Fruit fly (Drosophila melanogaster) whole organism, embryonic: ENCODE results near the gene Rpt4.
A peak's percentile ranks its signal among the peaks of the same experiment; 100 is the strongest.

Experiments used
- CG10462 ChIP-seq: fragments of 200-800 bp; sonication (Bioruptor generic); optimal IDR thresholded peaks from 2 replicates; lab custom pipeline; 2016; ENCODE audit warnings: missing biosample characterization, missing genetic modification characterization
- CG11247 ChIP-seq: fragments of 200-800 bp; sonication (Bioruptor generic); IDR thresholded peaks from 2 replicates; pipeline ENCODE4 v1.3.6; 2022; ENCODE audit warnings: missing biosample characterization, missing genetic modification characterization
- CG12219 ChIP-seq: fragments of 200-800 bp; sonication (Bioruptor generic); optimal IDR thresholded peaks from 3 replicates; lab custom pipeline; 2018; ENCODE audit warnings: missing biosample characterization, mild to moderate bottlenecking, missing genetic modification characterization
- CG12769 ChIP-seq: fragments of 200-800 bp; sonication (Bioruptor generic); optimal IDR thresholded peaks from 2 replicates; lab custom pipeline; 2019; ENCODE audit warnings: missing biosample characterization, mild to moderate bottlenecking, missing genetic modification characterization, moderate library complexity
- CG12942 ChIP-seq: fragments of 200-800 bp; sonication (Bioruptor generic); optimal IDR thresholded peaks from 3 replicates; lab custom pipeline; 2016; ENCODE audit warnings: missing biosample characterization, missing genetic modification characterization
- CG13123 ChIP-seq: fragments of 200-800 bp; sonication (Bioruptor generic); optimal IDR thresholded peaks from 2 replicates; lab custom pipeline; 2016; ENCODE audit warnings: missing biosample characterization, missing genetic modification characterization
- CG15269 ChIP-seq: fragments of 200-800 bp; sonication (Bioruptor generic); optimal IDR thresholded peaks from 2 replicates; lab custom pipeline; 2018; ENCODE audit warnings: missing biosample characterization, mild to moderate bottlenecking, missing genetic modification characterization, moderate library complexity
- CG17829 ChIP-seq: fragments of 200-800 bp; optimal IDR thresholded peaks from 2 replicates; lab custom pipeline; 2019; ENCODE audit warnings: missing biosample characterization, mild to moderate bottlenecking, missing genetic modification characterization, moderate library complexity
- CG18619 ChIP-seq: fragments of 200-800 bp; sonication (Bioruptor generic); optimal IDR thresholded peaks from 3 replicates; lab custom pipeline; 2017; ENCODE audit warnings: missing biosample characterization, mild to moderate bottlenecking, missing genetic modification characterization
- CG2116 ChIP-seq: fragments of 200-800 bp; sonication (Bioruptor generic); optimal IDR thresholded peaks from 3 replicates; lab custom pipeline; 2018; ENCODE audit warnings: missing biosample characterization, mild to moderate bottlenecking, missing genetic modification characterization
- CG2875 ChIP-seq: fragments of 200-800 bp; sonication (Bioruptor generic); optimal IDR thresholded peaks from 2 replicates; lab custom pipeline; 2017; ENCODE audit warnings: missing biosample characterization, mild to moderate bottlenecking, missing genetic modification characterization, missing genetic modification reagents
- CG32532 ChIP-seq: fragments of 200-800 bp; sonication (Bioruptor generic); IDR thresholded peaks from 2 replicates; pipeline ENCODE4 v1.3.6; 2022; ENCODE audit warnings: missing biosample characterization, missing genetic modification characterization
- CG34376 ChIP-seq: fragments of 200-800 bp; sonication (Bioruptor generic); optimal IDR thresholded peaks from 2 replicates; lab custom pipeline; 2018; ENCODE audit warnings: missing biosample characterization, mild to moderate bottlenecking, missing genetic modification characterization
- CG4617 ChIP-seq: fragments of 200-800 bp; sonication (Bioruptor generic); optimal IDR thresholded peaks from 3 replicates; lab custom pipeline; 2016; ENCODE audit warnings: missing biosample characterization, missing genetic modification characterization, borderline replicate concordance
- CG8290 ChIP-seq, 3 experiments: fragments of 200-800 bp; sonication (Bioruptor generic); optimal IDR thresholded peaks; 2 replicates each; lab custom pipeline; 2016 to 2019; ENCODE audit warnings: missing biosample characterization in 3 of 3, missing genetic modification characterization in 3 of 3, mild to moderate bottlenecking in 2 of 3, moderate library complexity in 1 of 3
- CG8478 ChIP-seq: fragments of >200 bp; optimal IDR thresholded peaks from 2 replicates; lab custom pipeline; 2018
- CG9817 ChIP-seq: fragments of 200-800 bp; sonication (Bioruptor generic); optimal IDR thresholded peaks from 2 replicates; lab custom pipeline; 2018; ENCODE audit warnings: missing biosample characterization, mild to moderate bottlenecking, missing genetic modification characterization, moderate library complexity
- D19B ChIP-seq: fragments of 200-800 bp; sonication (Bioruptor generic); optimal IDR thresholded peaks from 2 replicates; lab custom pipeline; 2017; ENCODE audit warnings: missing biosample characterization, mild to moderate bottlenecking, missing genetic modification characterization
- E2f2 ChIP-seq: fragments of 200-800 bp; sonication (Bioruptor generic); IDR thresholded peaks from 2 replicates; pipeline ENCODE4 v1.3.6; 2022; ENCODE audit warnings: missing biosample characterization, missing genetic modification characterization
- ERR ChIP-seq: fragments of 200-800 bp; sonication (Bioruptor generic); optimal IDR thresholded peaks from 2 replicates; lab custom pipeline; 2016; ENCODE audit warnings: missing biosample characterization, missing genetic modification characterization
- HLHmδ ChIP-seq: fragments of 200-800 bp; sonication (Bioruptor generic); optimal IDR thresholded peaks from 2 replicates; lab custom pipeline; 2018; ENCODE audit warnings: missing biosample characterization, mild to moderate bottlenecking, missing genetic modification characterization, moderate library complexity
- HmgZ ChIP-seq: fragments of 200-800 bp; sonication (Bioruptor generic); optimal IDR thresholded peaks from 2 replicates; lab custom pipeline; 2018; ENCODE audit warnings: missing biosample characterization, mild to moderate bottlenecking, missing genetic modification characterization
- Hmx ChIP-seq: fragments of 200-800 bp; sonication (Bioruptor generic); optimal IDR thresholded peaks from 2 replicates; lab custom pipeline; 2016; ENCODE audit warnings: missing biosample characterization, missing genetic modification characterization
- Jarid2 ChIP-seq: fragments of 200-800 bp; sonication (Bioruptor generic); optimal IDR thresholded peaks from 3 replicates; lab custom pipeline; 2017; ENCODE audit warnings: mild to moderate bottlenecking, missing biosample characterization, missing genetic modification reagents, missing genetic modification characterization
- Med ChIP-seq: fragments of 200-800 bp; sonication (Bioruptor generic); peaks from one replicate; lab custom pipeline; 2016; ENCODE audit warnings: missing biosample characterization, missing genetic modification characterization, mild to moderate bottlenecking, inconsistent platforms, moderate library complexity
- Meics ChIP-seq: fragments of 200-800 bp; sonication (Bioruptor generic); optimal IDR thresholded peaks from 2 replicates; lab custom pipeline; 2017; ENCODE audit warnings: missing biosample characterization, mild to moderate bottlenecking, missing genetic modification characterization
- NC2β ChIP-seq: fragments of 200-800 bp; sonication (Bioruptor generic); optimal IDR thresholded peaks from 2 replicates; lab custom pipeline; 2016; ENCODE audit warnings: missing biosample characterization, missing genetic modification characterization
- amos ChIP-seq: fragments of 200-800 bp; sonication (Bioruptor generic); IDR thresholded peaks from 2 replicates; pipeline ENCODE4 v1.3.6; 2022; ENCODE audit warnings: missing biosample characterization, missing genetic modification characterization; ENCODE audit not compliant: partially characterized antibody
- bbx ChIP-seq: fragments of 200-800 bp; sonication (Bioruptor generic); IDR thresholded peaks from 2 replicates; pipeline ENCODE4 v1.3.6; 2022; ENCODE audit warnings: missing biosample characterization, missing genetic modification characterization; ENCODE audit not compliant: partially characterized antibody
- br ChIP-seq: fragments of >200 bp; optimal IDR thresholded peaks from 2 replicates; lab custom pipeline; 2017
- cato ChIP-seq: fragments of 200-800 bp; sonication (Bioruptor generic); optimal IDR thresholded peaks from 2 replicates; lab custom pipeline; 2016; ENCODE audit warnings: missing biosample characterization, missing genetic modification characterization, borderline replicate concordance
- chm ChIP-seq: fragments of 200-800 bp; sonication (Bioruptor generic); IDR thresholded peaks from 2 replicates; pipeline ENCODE4 v1.3.6; 2022; ENCODE audit warnings: missing biosample characterization, missing genetic modification characterization
- crc ChIP-seq: fragments of 200-800 bp; sonication (Bioruptor generic); optimal IDR thresholded peaks from 2 replicates; lab custom pipeline; 2016; ENCODE audit warnings: missing biosample characterization, missing genetic modification characterization
- croc ChIP-seq: fragments of 200-800 bp; sonication (Bioruptor generic); conservative IDR thresholded peaks from 3 replicates; pipeline ENCODE4 v1.3.6; 2022; ENCODE audit warnings: missing biosample characterization, missing genetic modification characterization
- da ChIP-seq: fragments of 200-800 bp; sonication (Bioruptor generic); optimal IDR thresholded peaks from 2 replicates; lab custom pipeline; 2016; ENCODE audit warnings: missing biosample characterization, missing genetic modification characterization
- ems ChIP-seq: fragments of 200-800 bp; sonication (Bioruptor generic); optimal IDR thresholded peaks from 3 replicates; lab custom pipeline; 2016; ENCODE audit warnings: missing biosample characterization, missing genetic modification characterization
- fd102C ChIP-seq: fragments of 200-800 bp; sonication (Bioruptor generic); optimal IDR thresholded peaks from 2 replicates; lab custom pipeline; 2018; ENCODE audit warnings: missing biosample characterization, mild to moderate bottlenecking, missing genetic modification characterization, moderate library complexity
- fd96Cb ChIP-seq: fragments of 200-800 bp; sonication (Bioruptor generic); optimal IDR thresholded peaks from 2 replicates; lab custom pipeline; 2018; ENCODE audit warnings: missing biosample characterization, mild to moderate bottlenecking, missing genetic modification characterization, moderate library complexity
- gt ChIP-seq: fragments of 200-800 bp; sonication (Bioruptor generic); IDR thresholded peaks from 2 replicates; pipeline ENCODE4 v1.3.6; 2022; ENCODE audit warnings: missing biosample characterization, missing genetic modification characterization
- ham ChIP-seq: fragments of 200-800 bp; sonication (Bioruptor generic); IDR thresholded peaks from 2 replicates; pipeline ENCODE4 v1.3.6; 2022; ENCODE audit warnings: missing biosample characterization, missing genetic modification characterization
- jing ChIP-seq: fragments of 200-800 bp; sonication (Bioruptor generic); optimal IDR thresholded peaks from 2 replicates; lab custom pipeline; 2018; ENCODE audit warnings: missing biosample characterization, mild to moderate bottlenecking, missing genetic modification characterization
- kah ChIP-seq: fragments of 200-800 bp; sonication (Bioruptor generic); optimal IDR thresholded peaks from 2 replicates; lab custom pipeline; 2018; ENCODE audit warnings: missing biosample characterization, mild to moderate bottlenecking, missing genetic modification characterization
- lab ChIP-seq: fragments of 200-800 bp; sonication (Bioruptor generic); optimal IDR thresholded peaks from 3 replicates; lab custom pipeline; 2017; ENCODE audit warnings: missing biosample characterization, missing genetic modification characterization, mild to moderate bottlenecking, moderate library complexity, missing genetic modification reagents
- nerfin-1 ChIP-seq: fragments of 200-800 bp; sonication (Bioruptor generic); optimal IDR thresholded peaks from 3 replicates; lab custom pipeline; 2019; ENCODE audit warnings: missing biosample characterization, mild to moderate bottlenecking, missing genetic modification characterization, moderate library complexity
- otp ChIP-seq: fragments of 200-800 bp; sonication (Bioruptor generic); IDR thresholded peaks from 3 replicates; pipeline ENCODE4, ENCODE4 v1.3.6; 2022; ENCODE audit warnings: missing biosample characterization, missing genetic modification characterization
- sens-2 ChIP-seq: fragments of 200-800 bp; sonication (Bioruptor generic); IDR thresholded peaks from 2 replicates; pipeline ENCODE4 v1.3.6; 2022; ENCODE audit warnings: missing biosample characterization, missing genetic modification characterization
- sob ChIP-seq: fragments of 200-800 bp; sonication (Bioruptor generic); IDR thresholded peaks from 2 replicates; pipeline ENCODE4 v1.3.6; 2022; ENCODE audit warnings: missing biosample characterization, missing genetic modification characterization
- tup ChIP-seq: fragments of 200-800 bp; sonication (Bioruptor generic); optimal IDR thresholded peaks from 2 replicates; lab custom pipeline; 2016; ENCODE audit warnings: missing biosample characterization, mild to moderate bottlenecking, missing genetic modification characterization, moderate library complexity
- wdn ChIP-seq: fragments of 200-800 bp; sonication (Bioruptor generic); IDR thresholded peaks from 2 replicates; pipeline ENCODE4 v1.3.6; 2022; ENCODE audit warnings: missing biosample characterization, missing genetic modification characterization
- zen ChIP-seq: fragments of 200-800 bp; sonication (Bioruptor generic); optimal IDR thresholded peaks from 3 replicates; lab custom pipeline; 2018; ENCODE audit warnings: missing biosample characterization, mild to moderate bottlenecking, missing genetic modification characterization, moderate library complexity
- zfh2 ChIP-seq: fragments of 200-800 bp; sonication (Bioruptor generic); optimal IDR thresholded peaks from 2 replicates; lab custom pipeline; 2016; ENCODE audit warnings: missing biosample characterization, missing genetic modification characterization

The Rpt4 gene

dm6 chrX:6287842-6288241, 3.2 kb downstream of the Rpt4 start, which contains the start of the genes Top3beta and wuho (continued):
- TF ChIP-seq CG18619 (GFP tag; lab: Kevin White, UChicago) = no peak
- peak; percentile 48 for TF ChIP-seq ERR
- TF ChIP-seq D19B (GFP tag; lab: Kevin White, UChicago) = no peak
- TF ChIP-seq kah = peak; percentile 13
- no peak for TF ChIP-seq CG12942 (GFP tag; lab: Kevin White, UChicago)
- TF ChIP-seq CG17829 = peak; percentile 69
- TF ChIP-seq sens-2 (GFP tag; lab: Robert Waterston, UW) = no peak
- no peak for TF ChIP-seq otp (GFP tag; lab: Robert Waterston, UW)
- TF ChIP-seq fd96Cb = no peak
- peak; percentile 86 for TF ChIP-seq CG2116 (GFP tag; lab: Kevin White, UChicago)
- TF ChIP-seq zfh2 = peak; percentile 28
- no peak for TF ChIP-seq wdn (GFP tag; lab: Robert Waterston, UW)
- no peak for TF ChIP-seq br (lab: Kevin White, UChicago)
- no peak for TF ChIP-seq CG2875 (GFP tag; lab: Kevin White, UChicago)
- TF ChIP-seq CG11247 (GFP tag; lab: Robert Waterston, UW) = no peak
- TF ChIP-seq CG4617 (GFP tag; lab: Kevin White, UChicago) = peak; percentile 97
- no peak for TF ChIP-seq croc
- peak; percentile 65; the same call in 1 of the 2 replicates for TF ChIP-seq sob (GFP tag; lab: Robert Waterston, UW)
- no peak for TF ChIP-seq CG12219 (GFP tag; lab: Kevin White, UChicago)
- peak; percentile 75 for TF ChIP-seq amos (GFP tag; lab: Robert Waterston, UW)
- TF ChIP-seq tup (GFP tag; lab: Kevin White, UChicago) = no peak
- no peak for TF ChIP-seq CG13123 (GFP tag; lab: Kevin White, UChicago)
- TF ChIP-seq Jarid2 (GFP tag; lab: Kevin White, UChicago) = no peak
- TF ChIP-seq Hmx (GFP tag; lab: Kevin White, UChicago) = no peak
- peak; percentile 91 for TF ChIP-seq Med
- no peak for TF ChIP-seq da (GFP tag; lab: Kevin White, UChicago)
- TF ChIP-seq E2f2 (GFP tag; lab: Robert Waterston, UW) = peak; percentile 49
- peak; percentile 45 for TF ChIP-seq CG8290 (GFP tag; optimal IDR thresholded peaks at IDR 0.05; lab: Kevin White, UChicago)
- TF ChIP-seq CG8290 (tag; optimal IDR thresholded peaks at IDR 0.05; lab: Kevin White, UChicago) = peak; percentile 2 to 90
- peak; percentile 85 for TF ChIP-seq HmgZ (tag; lab: Kevin White, UChicago)
- no peak for TF ChIP-seq fd102C (GFP tag; lab: Kevin White, UChicago)
- peak; percentile 60 for TF ChIP-seq nerfin-1 (tag; lab: Kevin White, UChicago)
- peak; percentile 91 for TF ChIP-seq HLHmδ (GFP tag; lab: Kevin White, UChicago)
- no peak for TF ChIP-seq jing
- TF ChIP-seq CG32532 (GFP tag; lab: Robert Waterston, UW) = 0 out of 2 replicates have a peak, but pooled peaks have one; percentile 15
- no peak for TF ChIP-seq CG15269
- TF ChIP-seq zen (tag; lab: Kevin White, UChicago) = peak; percentile 80
- TF ChIP-seq chm = peak; percentile 28; the same call in 1 of the 2 replicates
- peak; percentile 43 for TF ChIP-seq ems (GFP tag; lab: Kevin White, UChicago)
- TF ChIP-seq CG9817 = no peak
- TF ChIP-seq CG34376 (GFP tag; lab: Kevin White, UChicago) = peak; percentile 47
- TF ChIP-seq bbx = peak; percentile 79
- TF ChIP-seq gt (GFP tag; lab: Robert Waterston, UW) = no peak
- TF ChIP-seq NC2β = peak; percentile 70
- TF ChIP-seq crc (GFP tag; lab: Kevin White, UChicago) = no peak
- TF ChIP-seq Meics (GFP tag; lab: Kevin White, UChicago) = no peak
- TF ChIP-seq CG10462 (GFP tag; lab: Kevin White, UChicago) = no peak
- TF ChIP-seq cato (GFP tag; lab: Kevin White, UChicago) = no peak
- no peak for TF ChIP-seq lab (GFP tag; lab: Kevin White, UChicago)
- TF ChIP-seq CG8478 (lab: Kevin White, UChicago) = no peak
- TF ChIP-seq ham (GFP tag; lab: Robert Waterston, UW) = no peak
- no peak for TF ChIP-seq CG12769 (tag; lab: Kevin White, UChicago)
